Fruit fly (Drosophila melanogaster): ENCODE measurements around the gene gudu.

gudu gene

dm6 chr2L:7420305-7421287 lies 32.3 kb downstream of the gudu start (continued):
- TF ChIP-seq dmrt11E (tag; optimal IDR thresholded peaks at IDR 0.05) (peak; percentile 22), Vsx1 (GFP tag; optimal IDR thresholded peaks at IDR 0.05) (no peak), Usf (GFP tag; optimal IDR thresholded peaks at IDR 0.05) (no peak), Gug (GFP tag; IDR thresholded peaks at IDR 0.05) (peak; percentile 70), CG18262 (tag; optimal IDR thresholded peaks at IDR 0.05) (peak; percentile 47), Dek (tag; optimal IDR thresholded peaks at IDR 0.05) (peak; percentile 68), HLH3B (GFP tag; IDR thresholded peaks at IDR 0.05) (peak; percentile 79), slbo (GFP tag; IDR thresholded peaks at IDR 0.05) (peak; percentile 92), Camta (GFP tag; optimal IDR thresholded peaks at IDR 0.05) (peak; percentile 39), tna (GFP tag; IDR thresholded peaks at IDR 0.05; ENCODE audit: partially characterized antibody) (no peak), CG13624 (GFP tag; optimal IDR thresholded peaks at IDR 0.05) (peak; percentile 69), CG6813 (GFP tag; optimal IDR thresholded peaks at IDR 0.05) (peak; percentile 52), CG14441 (GFP tag; IDR thresholded peaks at IDR 0.05) (peak; percentile 53), NfI (GFP tag; optimal IDR thresholded peaks at IDR 0.05) (peak; percentile 51), Mrtf (GFP tag; IDR thresholded peaks at IDR 0.05) (peak; percentile 55; the same call in 2 of the 3 replicates), slp2 (GFP tag; optimal IDR thresholded peaks at IDR 0.05) (no peak), CG4328 (GFP tag; optimal IDR thresholded peaks at IDR 0.05) (no peak), Fer1 (GFP tag; optimal IDR thresholded peaks at IDR 0.05) (peak; percentile 81), CG8290 (GFP tag; optimal IDR thresholded peaks at IDR 0.05) (no peak), CG8290 (tag; optimal IDR thresholded peaks at IDR 0.05) (peak in 1 of 2 experiments; percentile 62), Ravus (GFP tag; IDR thresholded peaks at IDR 0.05) (peak; percentile 40), sim (GFP tag; IDR thresholded peaks at IDR 0.05) (no peak), cwo (GFP tag; optimal IDR thresholded peaks at IDR 0.05) (peak; percentile 73), MTF-1 (GFP tag; optimal IDR thresholded peaks at IDR 0.05; ENCODE audit: borderline replicate concordance) (no peak), Mad (GFP tag; optimal IDR thresholded peaks at IDR 0.05) (no peak), CG2889 (GFP tag; IDR thresholded peaks at IDR 0.05) (peak; percentile 59; the same call in 1 of the 3 replicates), grn (GFP tag; optimal IDR thresholded peaks at IDR 0.05) (no peak), Taf1 (GFP tag; IDR thresholded peaks at IDR 0.05) (peak; percentile 80), Elba2 (GFP tag; optimal IDR thresholded peaks at IDR 0.05) (no peak), HLH54F (GFP tag; optimal IDR thresholded peaks at IDR 0.05) (peak; percentile 81), CG11456 (GFP tag; IDR thresholded peaks at IDR 0.05) (peak; percentile 79; the same call in 2 of the 3 replicates), chm (GFP tag; IDR thresholded peaks at IDR 0.05) (peak; percentile 81), CG18619 (GFP tag; optimal IDR thresholded peaks at IDR 0.05) (peak; percentile 45), CTCF (GFP tag; optimal IDR thresholded peaks at IDR 0.05) (no peak), pho (GFP tag; optimal IDR thresholded peaks at IDR 0.05) (peak; percentile 68), Doc3 (GFP tag; IDR thresholded peaks at IDR 0.05; ENCODE audit: partially characterized antibody) (no peak), CG6272 (GFP tag; IDR thresholded peaks at IDR 0.05) (peak; percentile 67), trh (GFP tag; optimal IDR thresholded peaks at IDR 0.05) (no peak), emc (GFP tag; optimal IDR thresholded peaks at IDR 0.05) (peak; percentile 45), Sox102F (GFP tag; optimal IDR thresholded peaks at IDR 0.05) (peak; percentile 27), CG8281 (tag; optimal IDR thresholded peaks at IDR 0.05) (no peak), CG18476 (GFP tag; optimal IDR thresholded peaks at IDR 0.05) (no peak), Adf1 (GFP tag; IDR thresholded peaks at IDR 0.05) (peak; percentile 18), CG4360 (GFP tag; IDR thresholded peaks at IDR 0.05) (peak; percentile 79), D19B (GFP tag; optimal IDR thresholded peaks at IDR 0.05) (peak; percentile 54), btn (GFP tag; optimal IDR thresholded peaks at IDR 0.05) (peak; percentile 7), Pdp1 (GFP tag; optimal IDR thresholded peaks at IDR 0.05) (peak; percentile 2 to 45), grau (tag; optimal IDR thresholded peaks at IDR 0.05) (peak; percentile 75), Bteb2 (GFP tag; optimal IDR thresholded peaks at IDR 0.05) (no peak), ranshi (GFP tag; IDR thresholded peaks at IDR 0.05) (peak; percentile 82)

Measured in whole organism, embryonic.